Worm (Caenorhabditis elegans): Measurements from ENCODE around the gene pals-19.

ce11 chrIII:1403108-1403507 is 1.4 kb downstream of the pals-19 start, which contains the start of gene pals-18:
- TF ChIP-seq C08G9.2 (tag; optimal IDR thresholded peaks at IDR 0.05) (no peak), odd-2 (tag; optimal IDR thresholded peaks at IDR 0.05) (no peak), dmd-4 (tag; optimal IDR thresholded peaks at IDR 0.05; ENCODE audit: borderline replicate concordance) (no peak), ahr-1 (tag; optimal IDR thresholded peaks at IDR 0.05) (no peak), tbx-7 (tag; optimal IDR thresholded peaks at IDR 0.05) (no peak), pros-1 (tag; optimal IDR thresholded peaks at IDR 0.05) (no peak), nhr-232 (tag; optimal IDR thresholded peaks at IDR 0.05) (no peak), pha-4 (tag; optimal IDR thresholded peaks at IDR 0.05) (no peak), T23F11.4 (GFP tag; optimal IDR thresholded peaks at IDR 0.05) (no peak), fkh-10 (GFP tag; optimal IDR thresholded peaks at IDR 0.05) (no peak), ceh-22 (tag; optimal IDR thresholded peaks at IDR 0.05) (no peak), ceh-34 (tag; optimal IDR thresholded peaks at IDR 0.05) (no peak), pqm-1 (tag; optimal IDR thresholded peaks at IDR 0.05) (no peak), ceh-45 (GFP tag; IDR thresholded peaks at IDR 0.05) (no peak)
